Fruit fly (Drosophila melanogaster): ENCODE data around the gene CG10834.

Gene CG10834

dm6 chr2L:22145269-22145917 lies 38.3 kb upstream of the CG10834 start:
- TF ChIP-seq CG8632 (GFP tag; optimal IDR thresholded peaks at IDR 0.05) (no peak), CG9139 (GFP tag; optimal IDR thresholded peaks at IDR 0.05) (peak; percentile 14), CG31627 (GFP tag; optimal IDR thresholded peaks at IDR 0.05) (no peak), acj6 (GFP tag; optimal IDR thresholded peaks at IDR 0.05) (no peak), Sox14 (GFP tag; optimal IDR thresholded peaks at IDR 0.05) (peak; percentile 21), CG8319 (GFP tag; optimal IDR thresholded peaks at IDR 0.05) (no peak), spab (GFP tag; optimal IDR thresholded peaks at IDR 0.05) (no peak), CG16779 (tag; optimal IDR thresholded peaks at IDR 0.05) (no peak), CG34406 (GFP tag; optimal IDR thresholded peaks at IDR 0.05) (no peak), pdm3 (GFP tag; optimal IDR thresholded peaks at IDR 0.05) (no peak), dac (GFP tag; optimal IDR thresholded peaks at IDR 0.05) (no peak), Ets96B (tag; optimal IDR thresholded peaks at IDR 0.05) (no peak), topi (GFP tag; optimal IDR thresholded peaks at IDR 0.05) (no peak), svp (GFP tag) (peak; percentile 60), Hr4 (GFP tag; optimal IDR thresholded peaks at IDR 0.05) (no peak), dsx (GFP tag; optimal IDR thresholded peaks at IDR 0.05; ENCODE audit: poor library complexity, severe bottlenecking) (peak; percentile 10), eg (GFP tag; IDR thresholded peaks at IDR 0.05) (no peak), Hr39 (GFP tag; optimal IDR thresholded peaks at IDR 0.05) (no peak), OdsH (GFP tag; optimal IDR thresholded peaks at IDR 0.05) (no peak), Gug (GFP tag; IDR thresholded peaks at IDR 0.05) (no peak), Eip78C (GFP tag) (peak; percentile 2), CG3919 (GFP tag; optimal IDR thresholded peaks at IDR 0.05) (no peak), CG6163 (GFP tag; IDR thresholded peaks at IDR 0.05) (no peak)

dm6 chr2L:22144127-22144526 lies 37.0 kb upstream of the CG10834 start:
- TF ChIP-seq CG9139 (GFP tag; optimal IDR thresholded peaks at IDR 0.05) (no peak), Hr38 (GFP tag; optimal IDR thresholded peaks at IDR 0.05) (no peak), eg (GFP tag; IDR thresholded peaks at IDR 0.05) (no peak), Eip93F (GFP tag; optimal IDR thresholded peaks at IDR 0.05) (no peak), Lpt (GFP tag; optimal IDR thresholded peaks at IDR 0.05) (no peak), fd85E (GFP tag; optimal IDR thresholded peaks at IDR 0.05) (no peak), CG15336 (GFP tag; IDR thresholded peaks at IDR 0.05) (no peak), CG8319 (GFP tag; optimal IDR thresholded peaks at IDR 0.05) (no peak), CG11902 (GFP tag; optimal IDR thresholded peaks at IDR 0.05) (no peak), fkh (GFP tag; optimal IDR thresholded peaks at IDR 0.05) (peak; percentile 64), Smox (GFP tag; optimal IDR thresholded peaks at IDR 0.05) (no peak), Eip78C (GFP tag) (peak; percentile 49)

dm6 chr2L:22142696-22143176 lies 35.6 kb upstream of the CG10834 start:
- no peak for TF ChIP-seq CG15336 (GFP tag; IDR thresholded peaks at IDR 0.05)
- TF ChIP-seq Met (GFP tag; optimal IDR thresholded peaks at IDR 0.05), result no peak
- TF ChIP-seq vri (GFP tag; optimal IDR thresholded peaks at IDR 0.05), result no peak
- no peak for TF ChIP-seq Hr38 (GFP tag; optimal IDR thresholded peaks at IDR 0.05)
- TF ChIP-seq CG8119 (GFP tag; IDR thresholded peaks at IDR 0.05), result no peak
- no peak for TF ChIP-seq CG10669 (GFP tag; optimal IDR thresholded peaks at IDR 0.05)
- no peak for TF ChIP-seq CG4318 (GFP tag; optimal IDR thresholded peaks at IDR 0.05)
- no peak for TF ChIP-seq CG11902 (GFP tag; optimal IDR thresholded peaks at IDR 0.05)
- no peak for TF ChIP-seq fd85E (GFP tag; optimal IDR thresholded peaks at IDR 0.05)
- no peak for TF ChIP-seq CG6276 (GFP tag; optimal IDR thresholded peaks at IDR 0.05)
- TF ChIP-seq CG34406 (GFP tag; optimal IDR thresholded peaks at IDR 0.05), result no peak
- TF ChIP-seq CG9139 (GFP tag; optimal IDR thresholded peaks at IDR 0.05), result no peak
- TF ChIP-seq Sox14 (GFP tag; optimal IDR thresholded peaks at IDR 0.05), result no peak
- TF ChIP-seq Eip93F (GFP tag; optimal IDR thresholded peaks at IDR 0.05), result no peak
- TF ChIP-seq fkh (GFP tag; optimal IDR thresholded peaks at IDR 0.05), result no peak
- TF ChIP-seq cyc (GFP tag; optimal IDR thresholded peaks at IDR 0.05), result no peak
- no peak for TF ChIP-seq OdsH (GFP tag; optimal IDR thresholded peaks at IDR 0.05)
- no peak for TF ChIP-seq CG10631 (GFP tag; optimal IDR thresholded peaks at IDR 0.05)
- TF ChIP-seq CG8319 (GFP tag; optimal IDR thresholded peaks at IDR 0.05), result no peak

Measured in whole organism, prepupa.